Fruit fly (Drosophila melanogaster): Measurements from ENCODE around the gene CG6765.

Gene CG6765

dm6 chr3L:8559754-8560328 lies 47.3 kb downstream of the CG6765 start:
- no peak for TF ChIP-seq noc (tag; optimal IDR thresholded peaks at IDR 0.05)

- no peak for TF ChIP-seq noc (tag; optimal IDR thresholded peaks at IDR 0.05)
These were observed 48.1 kb downstream of the CG6765 start for dm6 chr3L:8560637-8561036.
